Worm (Caenorhabditis elegans): ENCODE data around the gene C48B4.6.

DNA sequence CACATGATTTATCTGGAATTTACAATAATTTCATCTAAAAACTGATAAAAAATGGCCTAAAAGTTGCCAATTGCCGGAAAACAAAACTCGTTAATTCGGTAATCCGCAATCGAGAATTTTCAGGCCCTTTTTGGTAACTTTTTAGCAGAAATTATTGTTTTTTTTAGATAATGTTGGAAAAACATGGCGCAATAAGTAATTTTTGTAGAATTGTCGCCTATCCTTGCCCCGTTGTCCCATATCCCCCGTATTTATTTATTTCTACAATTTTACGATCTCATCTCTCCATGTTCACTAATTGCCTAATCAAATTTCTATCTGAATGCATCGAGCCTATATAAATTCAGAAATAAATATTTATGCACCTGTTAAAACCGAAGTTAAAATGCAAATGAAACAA is 45.4 kb downstream of the C48B4.6 start:
- TF ChIP-seq unc-62 (GFP tag; optimal IDR thresholded peaks at IDR 0.05) (no peak), nhr-237 (tag; optimal IDR thresholded peaks at IDR 0.05) (no peak), nhr-43 (tag; optimal IDR thresholded peaks at IDR 0.05; ENCODE audit: poor library complexity, severe bottlenecking) (no peak), lin-39 (tag; optimal IDR thresholded peaks at IDR 0.05) (no peak), fkh-10 (GFP tag; optimal IDR thresholded peaks at IDR 0.05) (no peak)
